Worm (Caenorhabditis elegans) whole organism, L4/young adult: Measurements from ENCODE around the gene lido-9.

ENCODE experiments used
- W03F9.2 ChIP-seq: fragments of 150-350 bp; optimal IDR thresholded peaks from 2 replicates; lab custom pipeline; 2014; ENCODE audit warnings: missing biosample characterization, missing genetic modification characterization
- dao-5 ChIP-seq: sonication (generic microtip); optimal IDR thresholded peaks from 2 replicates; lab custom pipeline; 2016; ENCODE audit warnings: missing genotype, missing genetic modification characterization, moderate library complexity, missing compliant biosample characterization

DNA sequence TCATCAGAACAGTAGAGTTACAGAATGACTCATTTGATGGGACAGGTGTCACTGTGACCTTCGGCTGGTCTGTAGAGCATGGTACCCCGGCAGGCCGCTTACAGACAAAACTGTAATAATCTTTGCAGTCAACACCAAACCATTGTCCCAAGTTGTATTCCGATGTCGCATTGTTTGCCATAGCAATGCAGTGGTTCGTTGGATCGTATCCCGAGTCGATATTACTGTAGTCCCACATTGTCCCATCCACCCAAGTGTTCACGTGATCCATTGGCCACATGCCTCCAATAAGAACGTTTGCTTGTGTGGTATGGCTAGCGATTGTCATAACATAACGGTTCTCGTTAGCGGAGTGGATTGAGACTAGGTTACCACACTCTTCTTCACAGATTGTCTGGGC, 20.3 kb downstream of the lido-9 start:
- no peak for TF ChIP-seq W03F9.2 (tag; lab: Kevin White, UChicago)
- no peak for TF ChIP-seq dao-5 (tag; lab: Kevin White, UChicago)
